Fruit fly (Drosophila melanogaster): Measurements from ENCODE around the gene CG6664.
A peak's percentile ranks its signal among the peaks of the same experiment; 100 is the strongest.

CG6664 gene

dm6 chr3L:17055467-17055877 lies 39.5 kb upstream of the CG6664 start, which contains the start of gene CG7724 (continued):
- TF ChIP-seq CG34224 (GFP tag; IDR thresholded peaks at IDR 0.05; ENCODE audit: partially characterized antibody) (peak; percentile 90), Fer1 (GFP tag; optimal IDR thresholded peaks at IDR 0.05) (peak; percentile 22), Xrp1 (GFP tag; IDR thresholded peaks at IDR 0.05) (0 out of 2 replicates have a peak, but pooled peaks have one; percentile 6), slp2 (GFP tag; optimal IDR thresholded peaks at IDR 0.05) (no peak), CG10147 (GFP tag; optimal IDR thresholded peaks at IDR 0.05) (no peak), CG2889 (GFP tag; IDR thresholded peaks at IDR 0.05) (no peak), CG2678 (tag; optimal IDR thresholded peaks at IDR 0.05) (no peak), unc-4 (GFP tag; IDR thresholded peaks at IDR 0.05; ENCODE audit: partially characterized antibody) (peak; percentile 63), CG10462 (GFP tag; optimal IDR thresholded peaks at IDR 0.05) (no peak), Chrac-16 (GFP tag; optimal IDR thresholded peaks at IDR 0.05) (no peak), BEAF-32 (GFP tag; optimal IDR thresholded peaks at IDR 0.05) (peak; percentile 46), odd (GFP tag; optimal IDR thresholded peaks at IDR 0.05) (no peak), pita (GFP tag; optimal IDR thresholded peaks at IDR 0.05) (no peak), kay (GFP tag; optimal IDR thresholded peaks at IDR 0.05) (no peak), prd (optimal IDR thresholded peaks at IDR 0.05) (no peak), prd (GFP tag; IDR thresholded peaks at IDR 0.05) (no peak), CG32532 (GFP tag; IDR thresholded peaks at IDR 0.05) (0 out of 2 replicates have a peak, but pooled peaks have one; percentile 21), cwo (GFP tag; optimal IDR thresholded peaks at IDR 0.05) (no peak), Ets65A (GFP tag) (peak; percentile 79), CG10366 (GFP tag; IDR thresholded peaks at IDR 0.05) (no peak), grau (tag; optimal IDR thresholded peaks at IDR 0.05) (peak; percentile 4), zen2 (GFP tag; IDR thresholded peaks at IDR 0.05; ENCODE audit: partially characterized antibody) (peak; percentile 90), Meics (GFP tag; optimal IDR thresholded peaks at IDR 0.05) (no peak), Taf1 (GFP tag; IDR thresholded peaks at IDR 0.05) (no peak), trem (tag; optimal IDR thresholded peaks at IDR 0.05) (peak; percentile 18), gsb (GFP tag; IDR thresholded peaks at IDR 0.05) (no peak), pb (GFP tag; optimal IDR thresholded peaks at IDR 0.05) (no peak), HmgZ (tag; optimal IDR thresholded peaks at IDR 0.05) (peak; percentile 35), CG15269 (tag; optimal IDR thresholded peaks at IDR 0.05) (peak; percentile 78), Tbp (GFP tag; optimal IDR thresholded peaks at IDR 0.05) (no peak), CG13894 (tag; optimal IDR thresholded peaks at IDR 0.05) (peak; percentile 55), CG8359 (GFP tag; optimal IDR thresholded peaks at IDR 0.05; ENCODE audit: borderline replicate concordance) (no peak), CG15601 (tag; optimal IDR thresholded peaks at IDR 0.05) (no peak), Sry-δ (GFP tag; optimal IDR thresholded peaks at IDR 0.05) (peak; percentile 46), ro (GFP tag; IDR thresholded peaks at IDR 0.05) (no peak), CG12942 (GFP tag; optimal IDR thresholded peaks at IDR 0.05) (no peak), lmd (GFP tag; IDR thresholded peaks at IDR 0.05) (no peak), dysf (GFP tag; IDR thresholded peaks at IDR 0.05) (no peak), slou (GFP tag; optimal IDR thresholded peaks at IDR 0.05) (no peak), CG8765 (GFP tag; IDR thresholded peaks at IDR 0.05) (no peak), CG3281 (GFP tag; optimal IDR thresholded peaks at IDR 0.05) (no peak), CG13424 (tag; optimal IDR thresholded peaks at IDR 0.05) (no peak), CG16813 (GFP tag; IDR thresholded peaks at IDR 0.05; ENCODE audit: partially characterized antibody) (peak; percentile 67), pfk (GFP tag; optimal IDR thresholded peaks at IDR 0.05) (no peak), HLH4C (GFP tag; IDR thresholded peaks at IDR 0.05; ENCODE audit: partially characterized antibody) (peak; percentile 95), CG18619 (GFP tag; optimal IDR thresholded peaks at IDR 0.05) (no peak), Pdp1 (GFP tag; optimal IDR thresholded peaks at IDR 0.05) (peak in 1 of 2 experiments; percentile 22), CG12236 (GFP tag; optimal IDR thresholded peaks at IDR 0.05) (no peak), fu2 (GFP tag; optimal IDR thresholded peaks at IDR 0.05) (no peak), Ravus (GFP tag; IDR thresholded peaks at IDR 0.05) (no peak), Dll (GFP tag; IDR thresholded peaks at IDR 0.05; ENCODE audit: partially characterized antibody) (peak; percentile 83)
